Worm (Caenorhabditis elegans): ENCODE data around the gene ZK418.11.

ce11 chrIII:7067385-7067896 is 32.6 kb upstream of the ZK418.11 start, which contains the start of gene ger-1:
- TF ChIP-seq grh-1 (GFP tag; IDR thresholded peaks at IDR 0.05) (no peak), nhr-85 (tag) (no peak), skn-1 (tag; optimal IDR thresholded peaks at IDR 0.05) (no peak), lin-39 (tag; optimal IDR thresholded peaks at IDR 0.05) (no peak), Y116A8C.19 (tag; optimal IDR thresholded peaks at IDR 0.05; ENCODE audit: borderline replicate concordance) (no peak), ztf-11 (tag; optimal IDR thresholded peaks at IDR 0.05) (no peak), fos-1 (tag; optimal IDR thresholded peaks at IDR 0.05) (no peak), sptf-1 (tag; optimal IDR thresholded peaks at IDR 0.05) (no peak), snpc-4 (tag; optimal IDR thresholded peaks at IDR 0.05) (no peak)
